Worm (Caenorhabditis elegans) whole organism, L1 larva: ENCODE results near the gene F46C8.8.

Experiments used
- fos-1 ChIP-seq: fragments of 150-350 bp; optimal IDR thresholded peaks from 2 replicates; lab custom pipeline; 2014; ENCODE audit warnings: missing biosample characterization, missing genetic modification characterization
- snpc-4 ChIP-seq: fragments of 150-350 bp; optimal IDR thresholded peaks from 2 replicates; lab custom pipeline; 2014; ENCODE audit warnings: missing biosample characterization, missing genetic modification characterization
- ztf-11 ChIP-seq, 2 experiments: sonication (generic microtip); optimal IDR thresholded peaks; 2 replicates each; lab custom pipeline; 2016 to 2017; ENCODE audit warnings: missing genetic modification characterization in 2 of 2, missing biosample characterization in 1 of 2, missing compliant biosample characterization in 1 of 2

DNA sequence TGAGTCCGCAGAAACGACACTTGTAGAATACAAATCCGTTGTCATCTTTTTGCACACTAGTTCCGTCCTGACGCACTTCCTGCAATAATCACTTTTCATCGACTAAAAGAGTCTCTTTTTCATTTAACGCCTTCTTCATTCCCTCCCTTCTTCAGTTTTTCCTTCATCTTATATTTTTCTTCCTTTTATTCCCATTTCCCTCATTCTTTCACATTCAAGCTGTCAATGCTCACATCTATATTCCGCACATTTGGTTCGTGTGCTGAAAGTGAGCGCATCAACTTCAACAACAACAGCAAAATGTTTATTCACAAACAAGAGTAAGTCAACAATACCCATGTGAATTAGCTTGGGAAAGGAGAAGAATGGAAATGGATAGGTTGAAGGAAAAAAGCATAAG lies 17.8 kb upstream of the F46C8.8 start, which contains the start of gene pcyt-1:
- TF ChIP-seq snpc-4 (tag; lab: Kevin White, UChicago) (no peak), ztf-11 (tag; optimal IDR thresholded peaks at IDR 0.05; lab: Kevin White, UChicago) (no peak), fos-1 (tag; lab: Kevin White, UChicago) (no peak)
